Worm (Caenorhabditis elegans): Measurements from ENCODE around the gene lin-29.

DNA sequence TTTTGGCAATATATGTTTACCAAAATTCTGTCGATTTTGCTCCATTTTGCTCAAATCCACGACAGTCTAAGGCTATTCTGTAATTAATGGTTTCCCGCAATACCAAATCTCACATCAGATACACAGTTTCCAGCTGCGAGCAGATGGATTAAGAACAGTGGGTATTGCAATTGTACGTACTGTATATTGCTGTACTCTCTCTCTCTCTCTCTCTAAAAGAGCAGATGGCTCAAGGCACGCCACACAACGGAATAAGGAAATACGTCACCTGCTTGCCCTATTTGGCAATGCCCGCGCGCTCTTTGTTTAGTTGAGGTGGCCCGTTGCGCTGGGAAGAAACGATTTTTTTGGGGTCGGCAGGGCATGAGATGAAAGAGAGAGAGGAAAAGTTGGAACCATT lies 44.5 kb downstream of the lin-29 start:
- TF ChIP-seq nhr-237 (tag; optimal IDR thresholded peaks at IDR 0.05) (no peak), nhr-71 (tag; optimal IDR thresholded peaks at IDR 0.05) (no peak), nhr-84 (tag; optimal IDR thresholded peaks at IDR 0.05) (no peak), zip-4 (GFP tag; optimal IDR thresholded peaks at IDR 0.05) (no peak), nhr-76 (tag; optimal IDR thresholded peaks at IDR 0.05) (no peak), lsy-2 (tag; optimal IDR thresholded peaks at IDR 0.05) (no peak), nhr-12 (tag; optimal IDR thresholded peaks at IDR 0.05) (no peak), fos-1 (tag; optimal IDR thresholded peaks at IDR 0.05) (no peak), ztf-4 (tag; optimal IDR thresholded peaks at IDR 0.05) (no peak), ceh-90 (tag; optimal IDR thresholded peaks at IDR 0.05) (no peak), lin-39 (tag; optimal IDR thresholded peaks at IDR 0.05) (no peak), elt-2 (tag; optimal IDR thresholded peaks at IDR 0.05) (no peak)
